Worm (Caenorhabditis elegans): ENCODE measurements around the gene nft-1.

- TF ChIP-seq zfh-2 (GFP tag; conservative IDR thresholded peaks at IDR 0.05): no peak
- no peak for TF ChIP-seq zim-3 (tag; optimal IDR thresholded peaks at IDR 0.05)
- TF ChIP-seq ztf-6 (GFP tag; IDR thresholded peaks at IDR 0.05): no peak
- no peak for TF ChIP-seq F37B4.10 (GFP tag; IDR thresholded peaks at IDR 0.05)
- no peak for TF ChIP-seq attf-5 (GFP tag; optimal IDR thresholded peaks at IDR 0.05)
- TF ChIP-seq efl-1 (GFP tag; optimal IDR thresholded peaks at IDR 0.05): no peak
- no peak for TF ChIP-seq unc-130 (GFP tag; optimal IDR thresholded peaks at IDR 0.05)
- no peak for TF ChIP-seq ceh-58 (GFP tag; IDR thresholded peaks at IDR 0.05)
These were observed 25.7 kb downstream of the nft-1 start for ce11 chrIII:11949276-11949879.
